Worm (Caenorhabditis elegans): ENCODE measurements around the gene tag-329.

Gene tag-329

ce11 chrV:9571673-9572072 is 37.0 kb downstream of the tag-329 start:
- TF ChIP-seq ceh-13 (GFP tag; optimal IDR thresholded peaks at IDR 0.05) (no peak), B0310.2 (tag; optimal IDR thresholded peaks at IDR 0.05) (no peak), ets-7 (tag; optimal IDR thresholded peaks at IDR 0.05) (no peak), F13C5.2 (tag; optimal IDR thresholded peaks at IDR 0.05) (no peak)

- TF ChIP-seq scrt-1 (GFP tag; IDR thresholded peaks at IDR 0.05) (no peak), B0310.2 (tag; optimal IDR thresholded peaks at IDR 0.05) (no peak), tbx-37 (GFP tag; conservative IDR thresholded peaks at IDR 0.05) (no peak), aly-1 (tag; optimal IDR thresholded peaks at IDR 0.05) (no peak), tbx-11 (GFP tag; IDR thresholded peaks at IDR 0.05) (no peak), pes-1 (GFP tag; IDR thresholded peaks at IDR 0.05) (no peak), ets-7 (tag; optimal IDR thresholded peaks at IDR 0.05) (no peak), flt-1 (GFP tag; IDR thresholded peaks at IDR 0.05) (no peak), ama-1 (optimal IDR thresholded peaks at IDR 0.05) (no peak), ceh-13 (GFP tag; optimal IDR thresholded peaks at IDR 0.05) (no peak), sea-1 (GFP tag; conservative IDR thresholded peaks at IDR 0.05) (no peak), F13C5.2 (tag; optimal IDR thresholded peaks at IDR 0.05) (no peak), hnd-1 (tag; optimal IDR thresholded peaks at IDR 0.05) (no peak), tra-4 (tag; optimal IDR thresholded peaks at IDR 0.05) (no peak), ceh-36 (tag; optimal IDR thresholded peaks at IDR 0.05) (no peak)
These were observed 42.3 kb downstream of the tag-329 start, which contains the start of gene F25B3.2 for ce11 chrV:9576991-9577390. Gene F25B3.2 (plus strand): TSS chrV:9577291.

ce11 chrV:9582594-9583322 is 48.0 kb downstream of the tag-329 start, which contains the start of gene rtfo-1:
Gene rtfo-1 (minus strand): TSS chrV:9582644.
- peak; percentile 14; the same call in 1 of the 2 replicates for TF ChIP-seq tbx-11 (GFP tag; IDR thresholded peaks at IDR 0.05)
- peak; percentile 50; the same call in 1 of the 2 replicates for TF ChIP-seq flt-1 (GFP tag; IDR thresholded peaks at IDR 0.05)
- no peak; the same call in 1 of the 2 replicates for TF ChIP-seq pes-1 (GFP tag; IDR thresholded peaks at IDR 0.05)
- peak; percentile 42 for TF ChIP-seq ceh-13 (GFP tag; optimal IDR thresholded peaks at IDR 0.05)
- peak; percentile 79 for TF ChIP-seq F13C5.2 (tag; optimal IDR thresholded peaks at IDR 0.05)
- no peak for TF ChIP-seq aly-1 (tag; optimal IDR thresholded peaks at IDR 0.05)
- TF ChIP-seq hmg-4 (GFP tag; optimal IDR thresholded peaks at IDR 0.05) = no peak
- TF ChIP-seq tbx-37 (GFP tag; conservative IDR thresholded peaks at IDR 0.05) = peak; percentile 62
- peak; percentile 39 for TF ChIP-seq ceh-36 (tag; optimal IDR thresholded peaks at IDR 0.05)
- no peak for TF ChIP-seq hmbx-1 (tag; optimal IDR thresholded peaks at IDR 0.05)
- peak; percentile 41; the same call in 1 of the 2 replicates for TF ChIP-seq scrt-1 (GFP tag; IDR thresholded peaks at IDR 0.05)
- TF ChIP-seq sea-1 (GFP tag; conservative IDR thresholded peaks at IDR 0.05) = no peak
- TF ChIP-seq hnd-1 (tag; optimal IDR thresholded peaks at IDR 0.05) = peak; percentile 6
- no peak for TF ChIP-seq ama-1 (optimal IDR thresholded peaks at IDR 0.05)
- no peak for TF ChIP-seq tra-4 (tag; optimal IDR thresholded peaks at IDR 0.05)

ce11 chrV:9583323-9583644 is 48.6 kb downstream of the tag-329 start, which contains the start of gene K09G1.1:
Gene K09G1.1 (plus strand): TSS chrV:9583545.
- TF ChIP-seq hmbx-1 (tag; optimal IDR thresholded peaks at IDR 0.05) = no peak
- no peak for TF ChIP-seq hnd-1 (tag; optimal IDR thresholded peaks at IDR 0.05)
- TF ChIP-seq ceh-36 (tag; optimal IDR thresholded peaks at IDR 0.05) = no peak
- no peak for TF ChIP-seq aly-1 (tag; optimal IDR thresholded peaks at IDR 0.05)
- no peak for TF ChIP-seq F13C5.2 (tag; optimal IDR thresholded peaks at IDR 0.05)
- no peak for TF ChIP-seq tbx-37 (GFP tag; conservative IDR thresholded peaks at IDR 0.05)
- no peak for TF ChIP-seq sea-1 (GFP tag; conservative IDR thresholded peaks at IDR 0.05)
- no peak for TF ChIP-seq ets-7 (tag; optimal IDR thresholded peaks at IDR 0.05)
- no peak for TF ChIP-seq flt-1 (GFP tag; IDR thresholded peaks at IDR 0.05)
- no peak for TF ChIP-seq ama-1 (optimal IDR thresholded peaks at IDR 0.05)
- no peak for TF ChIP-seq scrt-1 (GFP tag; IDR thresholded peaks at IDR 0.05)
- no peak for TF ChIP-seq ceh-13 (GFP tag; optimal IDR thresholded peaks at IDR 0.05)
- no peak for TF ChIP-seq hmg-4 (GFP tag; optimal IDR thresholded peaks at IDR 0.05)
- TF ChIP-seq tra-4 (tag; optimal IDR thresholded peaks at IDR 0.05) = no peak
- no peak for TF ChIP-seq tbx-11 (GFP tag; IDR thresholded peaks at IDR 0.05)
- TF ChIP-seq B0310.2 (tag; optimal IDR thresholded peaks at IDR 0.05) = no peak

- TF ChIP-seq hmbx-1 (tag; optimal IDR thresholded peaks at IDR 0.05) = no peak
- TF ChIP-seq tbx-11 (GFP tag; IDR thresholded peaks at IDR 0.05) = no peak
- no peak for TF ChIP-seq ets-7 (tag; optimal IDR thresholded peaks at IDR 0.05)
- no peak for TF ChIP-seq sea-1 (GFP tag; conservative IDR thresholded peaks at IDR 0.05)
- no peak for TF ChIP-seq hnd-1 (tag; optimal IDR thresholded peaks at IDR 0.05)
- TF ChIP-seq ceh-13 (GFP tag; optimal IDR thresholded peaks at IDR 0.05) = no peak
- no peak for TF ChIP-seq pes-1 (GFP tag; IDR thresholded peaks at IDR 0.05)
- TF ChIP-seq hmg-4 (GFP tag; optimal IDR thresholded peaks at IDR 0.05) = no peak
- TF ChIP-seq tbx-37 (GFP tag; conservative IDR thresholded peaks at IDR 0.05) = no peak
- TF ChIP-seq ama-1 (optimal IDR thresholded peaks at IDR 0.05) = no peak
- no peak for TF ChIP-seq scrt-1 (GFP tag; IDR thresholded peaks at IDR 0.05)
- TF ChIP-seq tra-4 (tag; optimal IDR thresholded peaks at IDR 0.05) = no peak
- no peak for TF ChIP-seq ceh-36 (tag; optimal IDR thresholded peaks at IDR 0.05)
- TF ChIP-seq F13C5.2 (tag; optimal IDR thresholded peaks at IDR 0.05) = no peak
- TF ChIP-seq flt-1 (GFP tag; IDR thresholded peaks at IDR 0.05) = no peak
- no peak for TF ChIP-seq aly-1 (tag; optimal IDR thresholded peaks at IDR 0.05)
- no peak for TF ChIP-seq B0310.2 (tag; optimal IDR thresholded peaks at IDR 0.05)
These were observed 49.5 kb downstream of the tag-329 start for ce11 chrV:9584263-9584662.
